Fruit fly (Drosophila melanogaster): ENCODE measurements around the gene Vps52.

Gene Vps52

DNA sequence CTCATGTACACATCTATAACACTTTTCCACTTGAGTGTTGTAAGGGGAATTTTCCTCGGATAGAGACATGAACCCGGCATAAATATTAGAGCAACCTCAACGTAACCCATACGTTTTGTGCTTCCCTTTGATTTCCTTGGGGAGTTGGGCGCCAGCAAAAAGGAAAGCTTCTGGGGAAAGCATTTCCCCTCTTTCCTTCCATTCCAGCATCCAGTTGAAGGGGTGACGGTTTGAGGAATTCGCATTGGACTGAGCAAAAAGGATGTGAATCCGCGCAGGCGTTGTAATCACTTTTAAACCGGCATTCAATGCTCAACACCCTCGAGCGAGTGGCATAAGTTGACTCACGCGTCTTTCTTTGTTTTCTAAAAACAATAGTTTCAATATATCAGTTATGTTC is 8.8 kb downstream of the Vps52 start:
- TF ChIP-seq Sin3A (optimal IDR thresholded peaks at IDR 0.05) (no peak), Myc (optimal IDR thresholded peaks at IDR 0.05) (no peak), insv (optimal IDR thresholded peaks at IDR 0.05) (no peak), ttk (optimal IDR thresholded peaks at IDR 0.05) (no peak), psq (optimal IDR thresholded peaks at IDR 0.05) (no peak), h (optimal IDR thresholded peaks at IDR 0.05) (no peak)

DNA sequence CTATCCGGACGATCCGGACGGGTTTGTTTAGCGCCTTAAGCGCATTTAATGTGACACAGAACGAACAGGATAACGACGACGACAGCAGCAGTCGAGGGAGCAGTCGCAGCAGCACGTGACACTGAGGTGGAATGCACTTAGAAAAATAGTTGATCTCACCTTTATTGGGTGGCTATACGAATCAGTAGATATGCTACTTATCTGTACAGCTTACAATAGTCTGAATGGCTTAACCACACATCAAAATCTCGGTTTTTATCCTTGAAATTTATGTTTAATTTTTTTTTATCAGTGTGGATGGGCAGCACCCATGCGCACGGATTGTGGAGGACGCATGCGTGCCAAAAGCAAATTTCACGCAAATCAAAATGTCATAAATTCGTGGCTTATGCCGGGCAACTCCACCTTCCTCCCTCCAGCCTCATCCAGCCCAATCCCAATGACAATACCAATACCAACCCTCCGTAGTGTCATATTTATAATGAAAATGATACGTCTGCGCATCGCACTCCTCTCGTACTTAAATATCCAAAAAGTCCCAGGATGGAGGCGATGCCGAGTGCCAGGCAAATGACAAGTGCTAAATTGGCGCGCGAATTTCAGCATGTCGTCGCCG is 15.8 kb downstream of the Vps52 start:
- TF ChIP-seq h (optimal IDR thresholded peaks at IDR 0.05) = no peak
- TF ChIP-seq Sin3A (optimal IDR thresholded peaks at IDR 0.05) = no peak
- TF ChIP-seq ttk (optimal IDR thresholded peaks at IDR 0.05) = no peak
- no peak for TF ChIP-seq Myc (optimal IDR thresholded peaks at IDR 0.05)
- TF ChIP-seq insv (optimal IDR thresholded peaks at IDR 0.05) = no peak
- no peak for TF ChIP-seq psq (optimal IDR thresholded peaks at IDR 0.05)

DNA sequence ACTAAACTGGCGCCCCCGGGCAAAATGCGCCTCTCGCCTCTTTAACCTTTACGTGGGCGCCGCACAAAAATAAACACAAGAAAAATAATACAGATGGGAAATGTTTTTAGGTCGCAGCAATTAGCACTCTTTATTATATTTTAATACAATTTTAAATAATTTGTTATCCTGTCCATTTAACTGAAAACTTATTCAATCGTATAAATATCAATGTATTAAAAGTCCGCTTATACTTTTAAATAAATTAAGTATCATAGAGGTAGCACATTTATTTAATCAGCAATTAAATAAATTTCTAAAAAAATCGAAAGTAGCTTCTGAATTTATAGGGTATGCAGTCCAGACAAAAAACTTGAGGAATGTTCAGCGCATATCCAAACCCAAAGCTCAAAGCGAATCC is 16.6 kb downstream of the Vps52 start:
- no peak for TF ChIP-seq insv (optimal IDR thresholded peaks at IDR 0.05)
- no peak for TF ChIP-seq ttk (optimal IDR thresholded peaks at IDR 0.05)
- no peak for TF ChIP-seq psq (optimal IDR thresholded peaks at IDR 0.05)
- no peak for TF ChIP-seq Myc (optimal IDR thresholded peaks at IDR 0.05)
- TF ChIP-seq Sin3A (optimal IDR thresholded peaks at IDR 0.05) = no peak

DNA sequence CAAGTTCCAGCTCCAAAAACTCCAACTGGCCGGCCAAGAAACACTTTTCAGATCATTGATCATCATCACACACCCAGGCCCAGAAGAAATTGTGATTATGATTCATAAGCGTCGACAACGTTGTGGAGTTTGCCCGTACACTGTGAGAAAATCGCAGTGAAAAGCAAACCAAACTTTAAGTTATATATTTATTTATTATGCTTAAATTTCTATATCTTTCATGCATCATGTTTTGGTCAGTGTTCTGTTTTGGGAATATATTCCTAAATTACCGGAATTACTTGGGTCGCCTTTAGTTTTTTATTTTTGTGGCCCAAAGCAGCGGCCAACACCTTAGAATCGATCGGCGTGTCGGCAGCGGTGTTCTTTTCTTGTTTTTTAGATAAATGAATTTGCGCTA is 18.6 kb downstream of the Vps52 start:
- no peak for TF ChIP-seq Sin3A (optimal IDR thresholded peaks at IDR 0.05)
- TF ChIP-seq ttk (optimal IDR thresholded peaks at IDR 0.05) = no peak
- TF ChIP-seq insv (optimal IDR thresholded peaks at IDR 0.05) = no peak
- TF ChIP-seq Myc (optimal IDR thresholded peaks at IDR 0.05) = no peak
- no peak for TF ChIP-seq h (optimal IDR thresholded peaks at IDR 0.05)
- TF ChIP-seq psq (optimal IDR thresholded peaks at IDR 0.05) = no peak

DNA sequence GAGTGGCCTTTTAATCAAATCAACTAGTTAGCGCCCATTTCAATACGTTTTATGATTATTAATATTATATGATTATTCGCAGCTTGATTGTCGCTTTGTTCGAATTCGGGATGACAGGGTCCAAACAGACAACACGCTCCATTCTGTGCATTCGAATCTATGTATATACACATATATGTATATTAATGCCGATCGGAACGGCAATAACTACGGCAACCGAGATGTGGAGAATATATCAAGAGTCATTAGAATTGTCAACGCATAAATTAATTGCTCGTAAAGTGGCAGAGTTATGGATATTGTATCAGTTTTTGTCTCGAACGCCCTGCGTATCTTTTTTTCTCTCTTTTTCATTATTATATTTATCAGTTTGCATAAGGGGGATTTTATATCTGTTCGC is 20.8 kb downstream of the Vps52 start:
- TF ChIP-seq Sin3A (optimal IDR thresholded peaks at IDR 0.05) (no peak), Myc (optimal IDR thresholded peaks at IDR 0.05) (no peak), insv (optimal IDR thresholded peaks at IDR 0.05) (no peak), psq (optimal IDR thresholded peaks at IDR 0.05) (no peak), h (optimal IDR thresholded peaks at IDR 0.05) (no peak), ttk (optimal IDR thresholded peaks at IDR 0.05) (no peak)

DNA sequence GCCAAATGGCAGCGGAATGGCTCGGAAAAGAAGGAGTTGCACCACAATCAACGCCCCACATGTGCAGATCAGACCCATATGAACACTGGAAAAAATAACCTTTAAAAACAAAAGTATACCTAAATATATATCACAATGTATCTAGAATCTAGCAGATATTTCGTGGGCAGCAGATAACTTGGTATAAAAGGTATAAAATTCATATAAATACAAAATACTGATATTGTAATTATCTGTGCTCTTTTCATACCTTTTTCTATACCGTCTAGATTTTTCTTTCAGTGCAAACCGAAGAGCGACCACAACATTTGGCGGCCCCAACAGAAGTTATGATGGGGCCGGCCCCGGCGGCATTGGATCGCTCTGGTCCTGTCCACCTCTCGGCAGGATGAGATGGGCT is 22.4 kb downstream of the Vps52 start:
- TF ChIP-seq insv (optimal IDR thresholded peaks at IDR 0.05) (no peak), h (optimal IDR thresholded peaks at IDR 0.05) (no peak), ttk (optimal IDR thresholded peaks at IDR 0.05) (no peak), psq (optimal IDR thresholded peaks at IDR 0.05) (no peak)

DNA sequence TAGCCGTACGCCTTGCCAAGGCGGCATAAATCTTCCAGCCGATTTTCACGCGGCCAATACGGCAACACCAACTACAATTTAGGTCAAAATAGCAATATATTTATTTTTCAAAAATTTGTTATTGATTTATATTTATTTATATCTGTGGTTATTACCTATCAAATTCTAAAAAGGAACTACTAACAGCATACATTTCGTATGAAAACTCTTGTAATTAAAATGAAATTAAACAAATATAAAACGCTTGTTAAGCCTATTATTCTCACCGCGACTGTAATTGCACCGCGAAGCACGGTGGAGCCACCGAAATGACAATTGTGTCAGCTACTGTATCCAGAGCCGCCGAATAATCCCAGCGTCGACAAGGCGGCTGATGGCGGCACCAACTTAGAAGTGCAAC is 24.2 kb downstream of the Vps52 start:
- TF ChIP-seq Sin3A (optimal IDR thresholded peaks at IDR 0.05) (no peak), insv (optimal IDR thresholded peaks at IDR 0.05) (no peak), h (optimal IDR thresholded peaks at IDR 0.05) (no peak), psq (optimal IDR thresholded peaks at IDR 0.05) (no peak), Myc (optimal IDR thresholded peaks at IDR 0.05) (no peak), ttk (optimal IDR thresholded peaks at IDR 0.05) (no peak)

DNA sequence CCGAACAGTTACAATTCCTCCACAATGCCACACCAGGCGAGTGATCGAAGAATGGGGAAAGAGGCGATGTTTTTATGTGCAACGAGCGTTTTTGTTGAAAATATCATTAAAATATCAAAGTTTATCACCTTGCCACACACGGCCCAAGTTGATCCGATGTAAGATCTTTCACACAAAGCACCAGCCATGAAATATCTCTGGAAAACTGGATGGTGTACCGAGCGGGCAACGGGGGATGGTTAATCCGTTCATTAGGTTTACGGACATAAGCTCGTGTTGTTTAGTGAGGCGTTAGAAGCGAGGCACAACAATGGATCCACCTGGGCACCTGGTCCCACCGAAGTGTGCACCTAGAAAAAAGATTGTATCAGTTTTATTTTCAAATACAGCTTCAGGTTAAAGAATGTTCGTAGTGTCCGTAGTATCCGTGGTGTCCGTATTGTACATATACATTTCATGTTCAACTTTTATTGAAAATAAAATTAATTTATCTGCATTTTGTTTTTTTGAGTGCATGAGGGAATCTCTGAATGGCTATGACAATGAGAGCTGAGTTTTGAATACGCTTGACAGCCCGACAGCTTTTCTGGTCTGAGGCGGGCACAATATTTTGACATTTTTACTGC is 27.1 kb downstream of the Vps52 start:
- TF ChIP-seq Sin3A (optimal IDR thresholded peaks at IDR 0.05) (no peak), Myc (optimal IDR thresholded peaks at IDR 0.05) (no peak), insv (optimal IDR thresholded peaks at IDR 0.05) (no peak), ttk (optimal IDR thresholded peaks at IDR 0.05) (no peak), h (optimal IDR thresholded peaks at IDR 0.05) (no peak), psq (optimal IDR thresholded peaks at IDR 0.05) (no peak)

DNA sequence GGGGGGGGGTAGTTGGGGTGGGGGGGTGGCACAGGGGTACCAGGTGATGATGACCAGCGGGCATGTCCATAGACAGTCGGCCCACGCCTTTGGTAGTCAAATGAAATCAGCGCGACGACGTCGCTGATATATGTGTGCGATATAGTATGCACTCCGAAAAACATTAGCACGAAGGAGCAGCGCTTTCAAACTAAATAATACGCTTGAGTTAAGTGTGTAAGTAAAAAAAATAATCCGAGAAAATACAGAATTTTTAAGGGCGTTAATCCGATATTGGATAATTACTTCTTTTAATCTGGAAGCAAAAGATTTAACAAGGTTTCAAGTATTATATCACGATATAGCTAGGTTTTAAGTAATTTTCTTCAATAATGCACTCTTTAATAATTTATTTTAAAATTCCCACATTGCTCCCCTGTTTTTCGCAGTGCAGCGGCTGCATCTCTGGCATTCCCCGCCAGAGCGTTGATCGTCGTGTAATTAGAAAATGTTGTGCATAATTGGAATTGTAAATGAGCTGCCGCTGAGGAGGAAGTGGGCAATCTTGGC is 28.8 kb downstream of the Vps52 start:
- no peak for TF ChIP-seq h (optimal IDR thresholded peaks at IDR 0.05)
- TF ChIP-seq psq (optimal IDR thresholded peaks at IDR 0.05) = no peak
- TF ChIP-seq Myc (optimal IDR thresholded peaks at IDR 0.05) = no peak
- no peak for TF ChIP-seq insv (optimal IDR thresholded peaks at IDR 0.05)
- TF ChIP-seq Sin3A (optimal IDR thresholded peaks at IDR 0.05) = no peak
- TF ChIP-seq ttk (optimal IDR thresholded peaks at IDR 0.05) = no peak

DNA sequence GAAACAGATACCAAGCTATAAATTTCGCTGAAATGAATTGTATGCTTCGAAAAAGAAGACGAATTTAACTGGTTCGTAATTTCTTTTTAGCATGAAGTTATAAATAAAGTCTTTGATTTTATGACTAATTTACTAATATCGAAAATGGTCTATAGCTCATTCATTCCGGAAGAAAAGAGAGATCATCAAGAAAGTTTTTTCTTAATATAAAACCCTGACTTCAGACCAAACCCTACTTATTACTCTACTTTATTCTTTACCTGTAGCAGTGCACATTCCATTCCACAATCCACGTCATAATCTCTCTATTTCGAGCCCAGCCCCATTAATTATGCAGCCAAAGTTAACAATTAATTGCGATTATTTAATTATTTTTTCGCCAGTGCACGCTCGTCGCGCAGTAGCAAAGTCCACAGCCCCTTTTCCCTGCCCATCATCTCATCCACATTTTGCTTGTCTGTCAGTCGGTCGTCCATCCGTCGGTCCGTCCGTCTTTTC is 29.7 kb downstream of the Vps52 start:
- no peak for TF ChIP-seq Sin3A (optimal IDR thresholded peaks at IDR 0.05)
- no peak for TF ChIP-seq Myc (optimal IDR thresholded peaks at IDR 0.05)
- TF ChIP-seq psq (optimal IDR thresholded peaks at IDR 0.05) = no peak
- TF ChIP-seq ttk (optimal IDR thresholded peaks at IDR 0.05) = no peak
- TF ChIP-seq insv (optimal IDR thresholded peaks at IDR 0.05) = no peak
- TF ChIP-seq h (optimal IDR thresholded peaks at IDR 0.05) = no peak

DNA sequence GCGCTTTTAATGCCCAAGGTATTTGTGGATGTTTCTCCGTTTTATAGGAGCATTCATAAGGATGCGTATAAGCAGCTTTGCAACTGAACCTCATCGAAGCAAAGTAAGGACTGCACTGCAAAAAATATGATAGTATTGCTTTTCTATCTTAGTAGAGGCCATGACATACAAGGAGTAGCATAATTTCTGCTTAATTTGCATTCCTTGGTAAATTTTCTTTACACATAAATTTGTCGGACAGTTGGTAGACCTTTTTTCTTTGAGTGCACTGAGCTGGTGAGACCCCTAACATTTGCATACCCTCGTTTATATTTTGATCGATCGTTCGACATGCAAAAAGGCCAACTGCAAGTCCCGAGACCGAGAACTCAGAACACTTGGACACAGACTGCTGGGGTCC is 30.8 kb downstream of the Vps52 start:
- TF ChIP-seq Myc (optimal IDR thresholded peaks at IDR 0.05) (no peak), h (optimal IDR thresholded peaks at IDR 0.05) (no peak), psq (optimal IDR thresholded peaks at IDR 0.05) (no peak)

DNA sequence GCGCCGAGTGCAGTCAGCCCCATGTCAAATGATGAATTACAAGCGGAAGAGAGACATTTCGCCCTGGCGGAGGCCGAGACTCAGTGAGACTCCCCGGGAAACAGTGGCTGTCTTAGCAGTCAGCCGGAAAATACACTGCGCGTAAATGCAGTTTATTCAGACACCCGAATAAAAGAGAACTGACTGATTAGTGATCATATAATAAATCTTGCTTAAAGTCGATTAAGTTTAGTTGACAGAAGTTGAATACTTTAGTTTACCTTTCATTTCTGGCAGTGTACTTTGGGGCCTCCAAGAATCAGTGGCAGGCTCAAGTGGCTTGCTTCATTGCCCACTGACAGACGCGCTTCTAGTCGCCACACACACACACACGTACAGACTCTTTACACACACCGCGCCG is 32.5 kb downstream of the Vps52 start:
- TF ChIP-seq ttk (optimal IDR thresholded peaks at IDR 0.05) = no peak
- TF ChIP-seq Myc (optimal IDR thresholded peaks at IDR 0.05) = no peak
- no peak for TF ChIP-seq h (optimal IDR thresholded peaks at IDR 0.05)
- TF ChIP-seq psq (optimal IDR thresholded peaks at IDR 0.05) = no peak
- no peak for TF ChIP-seq insv (optimal IDR thresholded peaks at IDR 0.05)
- TF ChIP-seq Sin3A (optimal IDR thresholded peaks at IDR 0.05) = no peak

Measured in Kc167 (cell line).